Fruit fly (Drosophila melanogaster) whole organism, prepupa: ENCODE data around the gene CG33098.
A peak's percentile ranks its signal among the peaks of the same experiment; 100 is the strongest.

Source experiments
- Blimp-1 ChIP-seq: fragments of 200-800 bp; sonication (Bioruptor generic); optimal IDR thresholded peaks from 3 replicates; lab custom pipeline; 2017; ENCODE audit warnings: missing biosample characterization, missing genetic modification characterization, mild to moderate bottlenecking, moderate library complexity, missing genetic modification reagents
- CG10631 ChIP-seq: fragments of 200-800 bp; sonication (Bioruptor generic); optimal IDR thresholded peaks from 2 replicates; lab custom pipeline; 2016; ENCODE audit warnings: missing biosample characterization, missing genetic modification characterization
- CG10669 ChIP-seq: fragments of 200-800 bp; sonication (Bioruptor generic); optimal IDR thresholded peaks from 3 replicates; lab custom pipeline; 2018; ENCODE audit warnings: missing biosample characterization, mild to moderate bottlenecking, missing genetic modification characterization, moderate library complexity
- CG11294 ChIP-seq: fragments of 200-800 bp; sonication (Bioruptor generic); IDR thresholded peaks from 2 replicates; pipeline ENCODE4 v1.3.6; 2022; ENCODE audit warnings: missing biosample characterization, missing genetic modification characterization
- CG11902 ChIP-seq: fragments of 200-800 bp; sonication (Bioruptor generic); optimal IDR thresholded peaks from 3 replicates; lab custom pipeline; 2016; ENCODE audit warnings: missing biosample characterization, missing genetic modification characterization
- CG15336 ChIP-seq: fragments of 200-800 bp; sonication (Bioruptor generic); IDR thresholded peaks from 2 replicates; pipeline ENCODE4 v1.3.6; 2022; ENCODE audit warnings: missing biosample characterization, missing genetic modification characterization
- CG1621 ChIP-seq: fragments of 200-800 bp; sonication (Bioruptor generic); optimal IDR thresholded peaks from 3 replicates; lab custom pipeline; 2018; ENCODE audit warnings: missing biosample characterization, mild to moderate bottlenecking, missing genetic modification characterization
- CG16779 ChIP-seq: fragments of 200-800 bp; sonication (Bioruptor generic); optimal IDR thresholded peaks from 3 replicates; lab custom pipeline; 2017; ENCODE audit warnings: missing biosample characterization, mild to moderate bottlenecking, missing genetic modification characterization
- CG3032 ChIP-seq: fragments of 200-800 bp; optimal IDR thresholded peaks from 2 replicates; lab custom pipeline; 2019; ENCODE audit warnings: missing biosample characterization, mild to moderate bottlenecking, missing genetic modification characterization, moderate library complexity
- CG31627 ChIP-seq: fragments of 200-800 bp; sonication (Bioruptor generic); optimal IDR thresholded peaks from 3 replicates; lab custom pipeline; 2016; ENCODE audit warnings: missing biosample characterization, missing genetic modification characterization
- CG32006 ChIP-seq: fragments of 200-800 bp; sonication (Bioruptor generic); optimal IDR thresholded peaks from 3 replicates; lab custom pipeline; 2017; ENCODE audit warnings: missing biosample characterization, mild to moderate bottlenecking, missing genetic modification characterization
- CG34406 ChIP-seq: fragments of 200-800 bp; sonication (Bioruptor generic); optimal IDR thresholded peaks from 3 replicates; lab custom pipeline; 2016; ENCODE audit warnings: missing biosample characterization, missing genetic modification characterization
- CG3919 ChIP-seq: fragments of 200-800 bp; sonication (Bioruptor generic); optimal IDR thresholded peaks from 3 replicates; lab custom pipeline; 2016; ENCODE audit warnings: missing biosample characterization, missing genetic modification characterization
- CG4318 ChIP-seq: fragments of 200-800 bp; sonication (Bioruptor generic); optimal IDR thresholded peaks from 3 replicates; lab custom pipeline; 2017; ENCODE audit warnings: missing biosample characterization, mild to moderate bottlenecking, missing genetic modification characterization
- CG6163 ChIP-seq: fragments of 200-800 bp; sonication (Bioruptor generic); IDR thresholded peaks from 3 replicates; pipeline ENCODE4 v1.3.6; 2022; ENCODE audit warnings: missing biosample characterization, missing genetic modification characterization
- CG6792 ChIP-seq: fragments of 200-800 bp; sonication (Bioruptor generic); optimal IDR thresholded peaks from 3 replicates; lab custom pipeline; 2016; ENCODE audit warnings: missing biosample characterization, missing genetic modification characterization
- CG6808 ChIP-seq: fragments of 200-800 bp; sonication (Bioruptor generic); optimal IDR thresholded peaks from 3 replicates; lab custom pipeline; 2017; ENCODE audit warnings: missing biosample characterization, missing genetic modification characterization, mild to moderate bottlenecking, moderate library complexity, missing genetic modification reagents
- CG6854 ChIP-seq: fragments of 200-800 bp; sonication (Bioruptor generic); optimal IDR thresholded peaks from 2 replicates; lab custom pipeline; 2017; ENCODE audit warnings: missing biosample characterization, mild to moderate bottlenecking, missing genetic modification characterization
- CG7368 ChIP-seq: fragments of 200-800 bp; sonication (Bioruptor generic); optimal IDR thresholded peaks from 3 replicates; lab custom pipeline; 2016; ENCODE audit warnings: missing biosample characterization, missing genetic modification characterization
- CG8319 ChIP-seq: fragments of 200-800 bp; sonication (Bioruptor generic); optimal IDR thresholded peaks from 3 replicates; lab custom pipeline; 2016; ENCODE audit warnings: missing biosample characterization, missing genetic modification characterization
- CG8632 ChIP-seq: fragments of 200-800 bp; sonication (Bioruptor generic); optimal IDR thresholded peaks from 3 replicates; lab custom pipeline; 2016; ENCODE audit warnings: missing biosample characterization, missing genetic modification characterization
- CG9139 ChIP-seq: fragments of 200-800 bp; sonication (Bioruptor generic); optimal IDR thresholded peaks from 3 replicates; lab custom pipeline; 2017; ENCODE audit warnings: missing biosample characterization, mild to moderate bottlenecking, missing genetic modification characterization
- Eip75B ChIP-seq: fragments of 200-800 bp; sonication (Bioruptor generic); optimal IDR thresholded peaks from 3 replicates; lab custom pipeline; 2016; ENCODE audit warnings: missing biosample characterization, missing genetic modification characterization
- Eip78C ChIP-seq: fragments of 200-800 bp; sonication (Bioruptor generic); peaks from one replicate; lab custom pipeline; 2016; ENCODE audit warnings: missing biosample characterization, missing genetic modification characterization
- Eip93F ChIP-seq: fragments of 200-800 bp; sonication (Bioruptor generic); optimal IDR thresholded peaks from 2 replicates; lab custom pipeline; 2016; ENCODE audit warnings: missing biosample characterization, mild to moderate bottlenecking, missing genetic modification characterization
- Ets21C ChIP-seq: fragments of 200-800 bp; sonication (Bioruptor generic); optimal IDR thresholded peaks from 3 replicates; lab custom pipeline; 2016; ENCODE audit warnings: missing biosample characterization, missing genetic modification characterization
- Ets96B ChIP-seq: fragments of 200-800 bp; optimal IDR thresholded peaks from 2 replicates; lab custom pipeline; 2019; ENCODE audit warnings: missing biosample characterization, mild to moderate bottlenecking, missing genetic modification characterization, moderate library complexity
- Gug ChIP-seq: fragments of 200-800 bp; sonication (Bioruptor generic); IDR thresholded peaks from 2 replicates; pipeline ENCODE4 v1.3.6; 2022; ENCODE audit warnings: missing biosample characterization, missing genetic modification characterization
- Hr38 ChIP-seq: sonication (Bioruptor generic); optimal IDR thresholded peaks from 2 replicates; lab custom pipeline; 2016; ENCODE audit warnings: missing biosample characterization, missing genetic modification characterization
- Hr39 ChIP-seq: fragments of 200-800 bp; sonication (Bioruptor generic); optimal IDR thresholded peaks from 2 replicates; lab custom pipeline; 2016; ENCODE audit warnings: missing biosample characterization, missing genetic modification characterization
- Hr4 ChIP-seq: fragments of 200-800 bp; sonication (Bioruptor generic); optimal IDR thresholded peaks from 3 replicates; lab custom pipeline; 2016; ENCODE audit warnings: missing biosample characterization, missing genetic modification characterization
- Lpt ChIP-seq: fragments of 200-800 bp; sonication (Bioruptor generic); optimal IDR thresholded peaks from 3 replicates; lab custom pipeline; 2016; ENCODE audit warnings: missing biosample characterization, missing genetic modification characterization
- Met ChIP-seq: fragments of 200-800 bp; sonication (Bioruptor generic); optimal IDR thresholded peaks from 3 replicates; lab custom pipeline; 2016; ENCODE audit warnings: missing biosample characterization, missing genetic modification characterization
- OdsH ChIP-seq: fragments of 200-800 bp; sonication (Bioruptor generic); optimal IDR thresholded peaks from 3 replicates; lab custom pipeline; 2016; ENCODE audit warnings: missing biosample characterization, missing genetic modification characterization
- Smox ChIP-seq: fragments of 200-800 bp; sonication (Bioruptor generic); optimal IDR thresholded peaks from 3 replicates; lab custom pipeline; 2016; ENCODE audit warnings: missing biosample characterization, missing genetic modification characterization
- Sox102F ChIP-seq: fragments of 200-800 bp; sonication (Bioruptor generic); optimal IDR thresholded peaks from 2 replicates; lab custom pipeline; 2016; ENCODE audit warnings: missing biosample characterization, mild to moderate bottlenecking, missing genetic modification characterization
- Sox14 ChIP-seq: fragments of 200-800 bp; sonication (Bioruptor generic); optimal IDR thresholded peaks from 3 replicates; lab custom pipeline; 2016; ENCODE audit warnings: missing biosample characterization, missing genetic modification characterization
- Sox15 ChIP-seq: fragments of 200-800 bp; sonication (Bioruptor generic); optimal IDR thresholded peaks from 3 replicates; lab custom pipeline; 2016; ENCODE audit warnings: missing biosample characterization, missing genetic modification characterization
- acj6 ChIP-seq: fragments of 200-800 bp; sonication (Bioruptor generic); optimal IDR thresholded peaks from 3 replicates; lab custom pipeline; 2016; ENCODE audit warnings: missing biosample characterization, missing genetic modification characterization
- cyc ChIP-seq: fragments of 200-800 bp; sonication (Bioruptor generic); optimal IDR thresholded peaks from 3 replicates; lab custom pipeline; 2016; ENCODE audit warnings: missing biosample characterization, missing genetic modification characterization
- dac ChIP-seq: fragments of 200-800 bp; sonication (Bioruptor generic); optimal IDR thresholded peaks from 2 replicates; lab custom pipeline; 2017; ENCODE audit warnings: missing biosample characterization, mild to moderate bottlenecking, missing genetic modification characterization
- fd59A ChIP-seq: fragments of 200-800 bp; sonication (Bioruptor generic); optimal IDR thresholded peaks from 2 replicates; lab custom pipeline; 2017; ENCODE audit warnings: missing biosample characterization, mild to moderate bottlenecking, missing genetic modification characterization, missing genetic modification reagents
- fd85E ChIP-seq: fragments of 200-800 bp; sonication (Bioruptor generic); optimal IDR thresholded peaks from 3 replicates; lab custom pipeline; 2016; ENCODE audit warnings: missing biosample characterization, missing genetic modification characterization
- fkh ChIP-seq: fragments of 200-800 bp; sonication (Bioruptor generic); optimal IDR thresholded peaks from 3 replicates; lab custom pipeline; 2017; ENCODE audit warnings: missing biosample characterization, mild to moderate bottlenecking, missing genetic modification characterization, moderate library complexity
- net ChIP-seq: fragments of 200-800 bp; sonication (Bioruptor generic); optimal IDR thresholded peaks from 3 replicates; lab custom pipeline; 2016; ENCODE audit warnings: missing biosample characterization, missing genetic modification characterization
- salr ChIP-seq, 2 experiments: fragments of 200-800 bp; sonication (Bioruptor generic); optimal IDR thresholded peaks; 3 replicates each; lab custom pipeline; 2016 to 2018; ENCODE audit warnings: missing biosample characterization in 2 of 2, missing genetic modification characterization in 2 of 2, mild to moderate bottlenecking in 1 of 2
- spab ChIP-seq: fragments of 200-800 bp; sonication (Bioruptor generic); optimal IDR thresholded peaks from 2 replicates; lab custom pipeline; 2017; ENCODE audit warnings: missing biosample characterization, mild to moderate bottlenecking, missing genetic modification characterization, missing genetic modification reagents
- svp ChIP-seq: fragments of 200-800 bp; sonication (Bioruptor generic); peaks from one replicate; lab custom pipeline; 2016; ENCODE audit warnings: missing biosample characterization, missing genetic modification characterization
- topi ChIP-seq: fragments of 200-800 bp; sonication (Bioruptor generic); optimal IDR thresholded peaks from 3 replicates; lab custom pipeline; 2016; ENCODE audit warnings: missing biosample characterization, missing genetic modification characterization
- vri ChIP-seq: fragments of 200-800 bp; sonication (Bioruptor generic); optimal IDR thresholded peaks from 3 replicates; lab custom pipeline; 2016; ENCODE audit warnings: missing biosample characterization, mild to moderate bottlenecking, missing genetic modification characterization

The CG33098 gene

DNA sequence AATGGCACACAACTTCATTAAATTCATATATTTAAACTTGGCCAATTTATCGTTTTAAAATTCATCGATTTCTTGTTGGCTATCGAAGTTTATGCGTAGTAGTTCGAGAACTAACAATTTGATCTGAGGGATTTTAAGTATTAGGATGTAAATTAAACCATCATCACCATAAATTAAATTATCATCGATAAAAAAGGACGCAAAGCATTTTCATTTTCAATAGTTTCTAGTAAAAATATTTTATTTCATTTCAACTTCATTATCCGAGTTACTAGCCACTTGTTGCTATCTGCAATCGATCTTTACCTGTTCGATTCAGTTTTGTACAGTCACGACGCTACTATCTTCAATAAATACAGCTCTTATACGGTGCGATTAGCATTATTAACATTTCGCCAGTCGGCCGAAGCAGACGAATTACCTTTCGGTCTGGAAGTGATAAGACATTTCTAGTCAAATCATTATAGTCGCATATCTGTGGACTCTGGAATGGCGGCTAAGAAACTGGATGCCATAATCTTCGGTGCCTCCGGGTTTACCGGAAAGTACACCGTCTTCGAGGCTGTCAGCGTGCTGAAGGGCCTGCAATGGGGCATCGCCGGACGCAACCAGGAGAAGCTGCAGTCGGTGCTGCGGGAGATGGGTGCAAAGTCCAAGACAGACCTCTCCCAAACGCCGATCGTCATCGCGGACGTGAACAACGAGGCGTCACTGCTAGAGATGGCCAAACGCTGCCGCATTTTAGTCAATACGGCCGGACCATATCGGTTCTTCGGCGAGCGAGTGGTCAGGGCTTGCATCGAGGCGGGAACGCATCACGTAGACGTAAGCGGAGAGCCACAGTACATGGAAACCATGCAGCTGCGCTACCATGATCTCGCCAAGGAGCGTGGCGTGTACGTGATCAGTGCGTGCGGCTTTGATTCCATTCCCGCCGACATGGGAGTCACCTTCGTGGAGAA lies 19.5 kb downstream of the CG33098 start, which contains the start of gene CG5167:
Gene CG5167 (plus strand): TSS at position 298 of the 962 bp plus-strand sequence.
- no peak for TF ChIP-seq dac (GFP tag; lab: Kevin White, UChicago)
- TF ChIP-seq Blimp-1 (GFP tag; lab: Kevin White, UChicago): no peak
- no peak for TF ChIP-seq CG7368 (GFP tag; lab: Kevin White, UChicago)
- TF ChIP-seq topi (GFP tag; lab: Kevin White, UChicago): peak; percentile 24
- TF ChIP-seq CG10669 (GFP tag; lab: Kevin White, UChicago): no peak
- peak; percentile 59 for TF ChIP-seq CG6854 (GFP tag; lab: Kevin White, UChicago)
- no peak for TF ChIP-seq CG8319 (GFP tag; lab: Kevin White, UChicago)
- TF ChIP-seq svp: peak; percentile 69
- peak; percentile 15; the same call in 1 of the 3 replicates for TF ChIP-seq CG6163
- TF ChIP-seq Sox14 (GFP tag; lab: Kevin White, UChicago): peak; percentile 19
- peak; percentile 87 for TF ChIP-seq CG9139
- TF ChIP-seq spab (GFP tag; lab: Kevin White, UChicago): peak; percentile 54
- TF ChIP-seq CG16779 (tag; lab: Kevin White, UChicago): peak; percentile 87
- peak; percentile 43 for TF ChIP-seq CG3919 (GFP tag; lab: Kevin White, UChicago)
- no peak for TF ChIP-seq CG6792 (GFP tag; lab: Kevin White, UChicago)
- TF ChIP-seq Hr39 (GFP tag; lab: Kevin White, UChicago): peak; percentile 28
- TF ChIP-seq Lpt (GFP tag; lab: Kevin White, UChicago): peak; percentile 9
- TF ChIP-seq salr (GFP tag; optimal IDR thresholded peaks at IDR 0.05; lab: Kevin White, UChicago): peak; percentile 41 to 50
- peak; percentile 1 for TF ChIP-seq Hr4 (GFP tag; lab: Kevin White, UChicago)
- peak; percentile 46 for TF ChIP-seq Eip75B (GFP tag; lab: Kevin White, UChicago)
- TF ChIP-seq CG3032 (tag; lab: Kevin White, UChicago): peak; percentile 7
- peak; percentile 46 for TF ChIP-seq Sox102F (GFP tag; lab: Kevin White, UChicago)
- TF ChIP-seq fd59A (GFP tag; lab: Kevin White, UChicago): no peak
- no peak for TF ChIP-seq CG32006 (GFP tag; lab: Kevin White, UChicago)
- TF ChIP-seq CG31627 (GFP tag; lab: Kevin White, UChicago): peak; percentile 26
- TF ChIP-seq CG10631: no peak
- no peak for TF ChIP-seq CG4318 (GFP tag; lab: Kevin White, UChicago)
- TF ChIP-seq vri (GFP tag; lab: Kevin White, UChicago): peak; percentile 16
- peak; percentile 20 for TF ChIP-seq CG8632
- TF ChIP-seq Met: no peak
- TF ChIP-seq CG6808: peak; percentile 76
- TF ChIP-seq CG34406 (GFP tag; lab: Kevin White, UChicago): peak; percentile 36
- no peak; the same call in 1 of the 2 replicates for TF ChIP-seq Gug (GFP tag; lab: Robert Waterston, UW)
- peak; percentile 61 for TF ChIP-seq CG1621
- TF ChIP-seq net (GFP tag; lab: Kevin White, UChicago): peak; percentile 76
- peak; percentile 8 for TF ChIP-seq cyc
- TF ChIP-seq Eip78C (GFP tag; lab: Kevin White, UChicago): peak; percentile 87
- no peak for TF ChIP-seq CG11294
- TF ChIP-seq fd85E (GFP tag; lab: Kevin White, UChicago): no peak
- no peak for TF ChIP-seq Sox15
- no peak for TF ChIP-seq Hr38
- TF ChIP-seq Eip93F (GFP tag; lab: Kevin White, UChicago): peak; percentile 21
- TF ChIP-seq acj6 (GFP tag; lab: Kevin White, UChicago): no peak
- no peak for TF ChIP-seq CG11902 (GFP tag; lab: Kevin White, UChicago)
- no peak for TF ChIP-seq Smox (GFP tag; lab: Kevin White, UChicago)
- TF ChIP-seq CG15336 (GFP tag; lab: Robert Waterston, UW): peak; percentile 42; the same call in 1 of the 2 replicates
- no peak for TF ChIP-seq Ets21C (GFP tag; lab: Kevin White, UChicago)
- peak; percentile 25 for TF ChIP-seq Ets96B
- TF ChIP-seq OdsH (GFP tag; lab: Kevin White, UChicago): no peak
- TF ChIP-seq fkh (GFP tag; lab: Kevin White, UChicago): peak; percentile 25
